Worm (Caenorhabditis elegans) whole organism, early embryonic: Measurements from ENCODE around the gene enri-1.

Experiments
- B0310.2 ChIP-seq: sonication (generic microtip); optimal IDR thresholded peaks from 2 replicates; lab custom pipeline; 2016; ENCODE audit warnings: mild to moderate bottlenecking, missing genetic modification characterization, missing compliant biosample characterization
- F13C5.2 ChIP-seq: sonication (generic microtip); optimal IDR thresholded peaks from 2 replicates; lab custom pipeline; 2017; ENCODE audit warnings: mild to moderate bottlenecking, missing genetic modification characterization, inconsistent platforms, missing compliant biosample characterization
- aly-1 ChIP-seq: sonication (generic microtip); optimal IDR thresholded peaks from 2 replicates; lab custom pipeline; 2016; ENCODE audit warnings: missing genetic modification characterization, missing compliant biosample characterization
- ama-1 ChIP-seq: fragments of 150-350 bp; optimal IDR thresholded peaks from 2 replicates; lab custom pipeline; 2014
- ceh-13 ChIP-seq: fragments of 200-800 bp; sonication (Bioruptor generic); optimal IDR thresholded peaks from 2 replicates; lab custom pipeline; 2018; ENCODE audit warnings: mild to moderate bottlenecking, missing genetic modification characterization, missing compliant biosample characterization
- ceh-36 ChIP-seq: sonication (generic microtip); optimal IDR thresholded peaks from 2 replicates; lab custom pipeline; 2016; ENCODE audit warnings: missing genetic modification characterization, inconsistent platforms, missing compliant biosample characterization
- ets-7 ChIP-seq: sonication (generic microtip); optimal IDR thresholded peaks from 2 replicates; lab custom pipeline; 2016; ENCODE audit warnings: missing genotype, missing genetic modification characterization, missing compliant biosample characterization
- flt-1 ChIP-seq: fragments of 200-800 bp; sonication (Bioruptor generic); IDR thresholded peaks from 2 replicates; pipeline ENCODE4 v1.3.6; 2022; ENCODE audit warnings: missing genetic modification characterization, missing compliant biosample characterization
- hmbx-1 ChIP-seq: sonication (generic microtip); optimal IDR thresholded peaks from 2 replicates; lab custom pipeline; 2016; ENCODE audit warnings: mild to moderate bottlenecking, missing genetic modification characterization, missing compliant biosample characterization
- hmg-4 ChIP-seq: fragments of 200-800 bp; sonication (Bioruptor generic); optimal IDR thresholded peaks from 2 replicates; lab custom pipeline; 2018; ENCODE audit warnings: mild to moderate bottlenecking, missing genetic modification characterization, missing compliant biosample characterization
- hnd-1 ChIP-seq: sonication (generic microtip); optimal IDR thresholded peaks from 2 replicates; lab custom pipeline; 2016; ENCODE audit warnings: missing genetic modification characterization, missing compliant biosample characterization
- pes-1 ChIP-seq: fragments of 200-800 bp; sonication (Bioruptor generic); IDR thresholded peaks from 2 replicates; pipeline ENCODE4 v1.3.6; 2022; ENCODE audit warnings: missing genetic modification reagents, missing genetic modification characterization, missing compliant biosample characterization
- scrt-1 ChIP-seq: fragments of 200-800 bp; sonication (Bioruptor generic); IDR thresholded peaks from 2 replicates; pipeline ENCODE4 v1.3.6; 2022; ENCODE audit warnings: missing genetic modification characterization, missing compliant biosample characterization
- sea-1 ChIP-seq: fragments of 200-800 bp; sonication (Bioruptor generic); conservative IDR thresholded peaks from 2 replicates; pipeline ENCODE4 v1.3.6; 2022; ENCODE audit warnings: missing genetic modification characterization, missing compliant biosample characterization
- tbx-11 ChIP-seq: fragments of 200-800 bp; sonication (Bioruptor generic); IDR thresholded peaks from 2 replicates; pipeline ENCODE4 v1.3.6; 2022; ENCODE audit warnings: missing genetic modification characterization, missing compliant biosample characterization
- tbx-37 ChIP-seq: fragments of 200-800 bp; sonication (Bioruptor generic); conservative IDR thresholded peaks from 2 replicates; pipeline ENCODE4 v1.3.6; 2022; ENCODE audit warnings: missing genetic modification reagents, missing genetic modification characterization, missing compliant biosample characterization
- tra-4 ChIP-seq: sonication (generic microtip); optimal IDR thresholded peaks from 2 replicates; lab custom pipeline; 2017; ENCODE audit warnings: missing genetic modification characterization, missing compliant biosample characterization

Gene enri-1

ce11 chrII:2341515-2341914 lies at the start of gene enri-1:
Gene enri-1 (minus strand): TSS chrII:2341615.
- TF ChIP-seq ceh-36 (tag; lab: Kevin White, UChicago) = no peak
- no peak for TF ChIP-seq scrt-1 (GFP tag; lab: Robert Waterston, UW)
- no peak for TF ChIP-seq hmg-4 (GFP tag; lab: Kevin White, UChicago)
- no peak for TF ChIP-seq hmbx-1 (tag; lab: Kevin White, UChicago)
- no peak for TF ChIP-seq F13C5.2 (tag; lab: Kevin White, UChicago)
- TF ChIP-seq B0310.2 = no peak
- TF ChIP-seq ceh-13 (GFP tag; lab: Kevin White, UChicago) = no peak
- TF ChIP-seq sea-1 (GFP tag; lab: Robert Waterston, UW) = no peak
- no peak for TF ChIP-seq flt-1 (GFP tag; lab: Robert Waterston, UW)
- no peak for TF ChIP-seq tbx-37 (GFP tag; lab: Robert Waterston, UW)
- TF ChIP-seq aly-1 (tag; lab: Kevin White, UChicago) = no peak
- no peak for TF ChIP-seq pes-1 (GFP tag; lab: Robert Waterston, UW)
- TF ChIP-seq tra-4 = no peak
- no peak for TF ChIP-seq hnd-1 (tag; lab: Kevin White, UChicago)
- no peak for TF ChIP-seq tbx-11 (GFP tag; lab: Robert Waterston, UW)
- TF ChIP-seq ama-1 (lab: Kevin White, UChicago) = no peak
- no peak for TF ChIP-seq ets-7 (tag; lab: Kevin White, UChicago)

ce11 chrII:2390884-2391283 lies 49.5 kb upstream of the enri-1 start, which contains the start of gene F16G10.10:
Gene F16G10.10 (minus strand): TSS chrII:2390984.
- TF ChIP-seq ceh-36 (tag; lab: Kevin White, UChicago) (no peak), aly-1 (tag; lab: Kevin White, UChicago) (no peak), ets-7 (tag; lab: Kevin White, UChicago) (no peak), flt-1 (GFP tag; lab: Robert Waterston, UW) (no peak), B0310.2 (no peak)

- TF ChIP-seq aly-1 (tag; lab: Kevin White, UChicago) = no peak
- no peak for TF ChIP-seq tbx-11 (GFP tag; lab: Robert Waterston, UW)
- TF ChIP-seq ama-1 (lab: Kevin White, UChicago) = no peak
- TF ChIP-seq pes-1 (GFP tag; lab: Robert Waterston, UW) = no peak
- no peak for TF ChIP-seq tra-4
- TF ChIP-seq ceh-36 (tag; lab: Kevin White, UChicago) = no peak
- TF ChIP-seq hmbx-1 (tag; lab: Kevin White, UChicago) = no peak
- no peak for TF ChIP-seq ets-7 (tag; lab: Kevin White, UChicago)
- no peak for TF ChIP-seq sea-1 (GFP tag; lab: Robert Waterston, UW)
- no peak for TF ChIP-seq hnd-1 (tag; lab: Kevin White, UChicago)
- TF ChIP-seq tbx-37 (GFP tag; lab: Robert Waterston, UW) = no peak
- no peak for TF ChIP-seq F13C5.2 (tag; lab: Kevin White, UChicago)
- TF ChIP-seq hmg-4 (GFP tag; lab: Kevin White, UChicago) = no peak
- TF ChIP-seq flt-1 (GFP tag; lab: Robert Waterston, UW) = no peak
- no peak for TF ChIP-seq scrt-1 (GFP tag; lab: Robert Waterston, UW)
- no peak for TF ChIP-seq B0310.2
- no peak for TF ChIP-seq ceh-13 (GFP tag; lab: Kevin White, UChicago)
Observed at ce11 chrII:2385495-2385894, 44.1 kb upstream of the enri-1 start, which contains the start of gene F16G10.9. Gene F16G10.9 (minus strand): TSS chrII:2385595.

- TF ChIP-seq ama-1 (lab: Kevin White, UChicago) (no peak), ceh-36 (tag; lab: Kevin White, UChicago) (no peak), aly-1 (tag; lab: Kevin White, UChicago) (no peak), scrt-1 (GFP tag; lab: Robert Waterston, UW) (no peak), tbx-11 (GFP tag; lab: Robert Waterston, UW) (no peak), pes-1 (GFP tag; lab: Robert Waterston, UW) (no peak), ceh-13 (GFP tag; lab: Kevin White, UChicago) (no peak), ets-7 (tag; lab: Kevin White, UChicago) (no peak), F13C5.2 (tag; lab: Kevin White, UChicago) (no peak)
Observed at ce11 chrII:2383334-2383733, 41.9 kb upstream of the enri-1 start, which contains the start of gene F16G10.8. Gene F16G10.8 (minus strand): TSS chrII:2383434.

- TF ChIP-seq hmbx-1 (tag; lab: Kevin White, UChicago) (no peak), tbx-37 (GFP tag; lab: Robert Waterston, UW) (no peak), tbx-11 (GFP tag; lab: Robert Waterston, UW) (no peak)
Observed at ce11 chrII:2380174-2380573, 38.8 kb upstream of the enri-1 start, which contains the start of gene F16G10.7. Gene F16G10.7 (minus strand): TSS chrII:2380274.

ce11 chrII:2379673-2380072 lies 38.3 kb upstream of the enri-1 start:
- TF ChIP-seq tbx-37 (GFP tag; lab: Robert Waterston, UW) (no peak), F13C5.2 (tag; lab: Kevin White, UChicago) (no peak), hmbx-1 (tag; lab: Kevin White, UChicago) (no peak), hmg-4 (GFP tag; lab: Kevin White, UChicago) (no peak), ets-7 (tag; lab: Kevin White, UChicago) (no peak), ceh-36 (tag; lab: Kevin White, UChicago) (no peak), flt-1 (GFP tag; lab: Robert Waterston, UW) (no peak), sea-1 (GFP tag; lab: Robert Waterston, UW) (no peak), B0310.2 (no peak), pes-1 (GFP tag; lab: Robert Waterston, UW) (no peak), ama-1 (lab: Kevin White, UChicago) (no peak), hnd-1 (tag; lab: Kevin White, UChicago) (no peak), tra-4 (no peak), ceh-13 (GFP tag; lab: Kevin White, UChicago) (no peak), tbx-11 (GFP tag; lab: Robert Waterston, UW) (no peak), aly-1 (tag; lab: Kevin White, UChicago) (no peak)

ce11 chrII:2378465-2379009 lies 37.1 kb upstream of the enri-1 start:
- TF ChIP-seq scrt-1 (GFP tag; lab: Robert Waterston, UW) (no peak), hnd-1 (tag; lab: Kevin White, UChicago) (no peak), sea-1 (GFP tag; lab: Robert Waterston, UW) (no peak), B0310.2 (peak; percentile 43)
